Worm (Caenorhabditis elegans): Measurements from ENCODE around the gene F52E1.3.

The F52E1.3 gene

ce11 chrV:8394357-8394850 is at the start of gene F52E1.3, which contains the start of gene pho-6:
Gene F52E1.3 (plus strand): TSS chrV:8394800.
Gene pho-6 (minus strand): TSS chrV:8394457.
- TF ChIP-seq unc-62 (GFP tag; optimal IDR thresholded peaks at IDR 0.05) = no peak

ce11 chrV:8345436-8345835 is 49.2 kb upstream of the F52E1.3 start, which contains the start of gene C08D8.1:
Gene C08D8.1 (plus strand): TSS chrV:8345759.
- TF ChIP-seq unc-62 (GFP tag; optimal IDR thresholded peaks at IDR 0.05) = no peak

DNA sequence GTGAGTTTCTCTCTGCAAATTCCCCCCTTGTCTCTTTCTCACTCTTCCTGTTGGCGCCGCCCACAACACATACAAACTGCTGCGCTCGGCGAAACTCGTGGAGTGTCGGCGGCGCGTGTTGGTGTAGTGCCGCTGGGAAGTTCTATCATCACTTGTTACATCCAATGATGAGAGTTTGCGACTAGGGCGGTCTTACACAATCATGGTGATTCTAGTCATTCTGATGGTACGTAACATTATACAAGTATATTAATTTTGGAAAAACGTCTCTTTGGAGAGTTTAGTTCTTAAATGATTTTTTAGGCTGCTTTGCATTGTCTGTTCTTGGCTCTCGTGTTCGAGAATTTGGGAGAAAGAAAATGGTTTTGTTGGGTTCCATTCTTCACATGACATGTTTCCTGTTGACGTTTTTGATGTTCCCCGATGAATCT is 45.6 kb upstream of the F52E1.3 start:
- no peak for TF ChIP-seq unc-62 (GFP tag; optimal IDR thresholded peaks at IDR 0.05)

DNA sequence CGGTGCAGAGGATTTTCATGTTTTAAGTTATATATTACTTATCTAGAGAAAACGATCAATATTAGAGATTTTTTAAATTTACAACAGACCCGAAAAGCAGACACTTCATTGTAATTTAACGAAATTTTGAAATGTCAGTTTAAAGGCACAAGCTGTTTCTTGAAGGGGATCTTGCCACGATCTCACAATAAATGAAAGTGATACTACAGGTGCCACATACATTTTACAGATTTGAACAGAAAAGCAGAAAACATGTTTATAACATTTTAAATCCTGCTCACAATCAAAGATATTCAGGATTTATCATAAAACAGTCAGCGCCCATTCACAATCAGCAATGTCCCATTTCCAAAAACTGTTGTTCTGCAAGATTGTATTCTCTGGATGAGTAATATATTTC is 44.6 kb upstream of the F52E1.3 start:
- no peak for TF ChIP-seq unc-62 (GFP tag; optimal IDR thresholded peaks at IDR 0.05)

DNA sequence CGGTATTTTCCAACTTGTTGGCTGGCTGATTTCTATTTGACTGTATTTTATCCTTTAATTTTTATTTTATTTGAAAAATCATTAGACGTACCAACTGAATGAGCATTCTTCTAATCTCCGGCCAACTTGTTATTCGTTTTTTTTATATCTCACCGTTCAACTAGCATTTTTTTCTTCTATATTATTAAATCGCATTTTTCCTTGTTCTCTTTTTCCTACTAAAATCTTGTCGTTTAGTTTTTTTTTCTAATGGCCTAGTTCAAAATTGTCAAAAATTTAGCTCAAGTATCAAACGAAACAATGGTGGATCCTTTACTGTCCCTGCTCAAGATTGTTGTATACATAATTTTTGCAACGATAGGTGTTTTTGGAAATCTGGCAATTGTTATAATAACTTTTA is 43.2 kb upstream of the F52E1.3 start, which contains the start of gene srsx-22:
TSS of gene srsx-22 (plus strand) at position 301 of the 400 bp plus-strand sequence.
- TF ChIP-seq unc-62 (GFP tag; optimal IDR thresholded peaks at IDR 0.05) = no peak

DNA sequence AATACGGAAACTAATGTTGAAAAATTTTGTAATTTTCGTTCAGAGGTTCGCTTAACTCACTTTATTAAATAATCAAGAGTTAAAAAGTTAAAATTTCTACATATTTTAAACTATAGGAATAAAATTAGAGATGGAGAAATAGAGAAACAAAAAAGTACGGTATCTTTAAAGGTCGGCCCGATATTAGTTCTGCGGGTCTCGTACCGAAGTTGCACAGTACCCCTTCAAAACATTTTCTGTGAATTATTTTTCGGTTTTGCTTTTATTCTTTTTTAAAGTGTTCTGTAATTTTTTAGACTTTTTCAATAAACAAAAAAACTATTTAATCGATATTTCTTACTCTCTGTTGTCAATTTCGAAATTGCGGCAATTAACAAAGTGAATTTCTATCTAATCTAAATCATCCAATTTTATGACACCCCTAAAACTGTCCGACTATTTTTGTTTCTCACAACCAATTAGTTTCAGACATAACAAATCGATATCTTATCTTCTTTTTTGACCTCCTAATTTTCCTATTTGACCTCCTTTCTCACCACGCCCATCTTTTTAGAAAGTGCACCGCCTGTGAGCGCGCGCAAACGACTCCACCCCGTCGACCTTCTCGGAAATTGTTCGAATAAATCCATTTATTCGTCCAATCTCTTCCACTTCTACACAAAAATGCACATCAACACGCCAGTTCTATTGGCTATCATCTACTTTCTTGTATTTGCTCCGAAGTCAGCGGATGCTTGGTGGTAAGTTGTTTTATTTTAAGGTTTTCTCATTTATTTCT is 39.0 kb upstream of the F52E1.3 start, which contains the start of gene mom-2:
TSS of gene mom-2 (plus strand) at position 554 of the 778 bp plus-strand sequence.
- no peak for TF ChIP-seq unc-62 (GFP tag; optimal IDR thresholded peaks at IDR 0.05)

DNA sequence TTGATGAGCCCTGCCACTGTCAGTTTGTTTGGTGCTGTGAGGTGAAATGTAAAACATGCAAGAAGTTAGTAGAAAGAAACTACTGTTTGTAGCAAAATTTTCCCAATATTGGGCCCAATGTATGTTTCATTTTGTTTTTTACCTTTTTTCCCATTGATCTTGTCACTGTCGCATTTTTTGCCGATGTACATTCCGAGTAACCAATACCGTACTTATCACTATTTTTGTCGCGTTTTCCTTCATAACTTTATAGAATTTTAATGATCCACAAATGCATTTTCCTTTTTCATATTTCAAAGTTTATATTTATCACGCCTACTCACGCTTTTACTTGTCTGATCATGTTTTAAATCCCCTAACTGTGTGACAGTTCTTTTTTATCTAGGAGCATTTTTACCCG is 36.8 kb upstream of the F52E1.3 start:
- no peak for TF ChIP-seq unc-62 (GFP tag; optimal IDR thresholded peaks at IDR 0.05)

DNA sequence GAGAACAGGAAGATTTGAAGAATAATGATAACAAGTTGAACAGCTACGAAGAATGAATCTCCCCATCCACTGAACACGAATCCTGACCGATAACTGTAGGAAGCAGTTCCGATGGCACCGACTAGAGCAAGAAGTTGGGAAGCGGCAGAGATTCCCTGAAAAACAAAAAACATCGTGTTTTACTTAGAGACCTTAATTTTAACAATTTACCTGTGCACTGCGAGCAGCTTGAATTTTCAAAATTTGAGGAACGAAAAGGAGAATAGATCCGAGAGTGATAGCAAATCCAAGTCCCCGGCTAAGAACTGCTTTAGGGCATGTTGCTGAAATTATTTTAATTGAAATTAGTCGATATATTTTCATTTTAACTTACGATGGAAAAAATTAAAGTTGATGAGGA is 35.9 kb upstream of the F52E1.3 start:
- TF ChIP-seq unc-62 (GFP tag; optimal IDR thresholded peaks at IDR 0.05) = no peak

ce11 chrV:8359113-8359564 is 35.5 kb upstream of the F52E1.3 start, which contains the start of gene mpdu-1:
Gene mpdu-1 (minus strand): TSS chrV:8359163.
- no peak for TF ChIP-seq unc-62 (GFP tag; optimal IDR thresholded peaks at IDR 0.05)

DNA sequence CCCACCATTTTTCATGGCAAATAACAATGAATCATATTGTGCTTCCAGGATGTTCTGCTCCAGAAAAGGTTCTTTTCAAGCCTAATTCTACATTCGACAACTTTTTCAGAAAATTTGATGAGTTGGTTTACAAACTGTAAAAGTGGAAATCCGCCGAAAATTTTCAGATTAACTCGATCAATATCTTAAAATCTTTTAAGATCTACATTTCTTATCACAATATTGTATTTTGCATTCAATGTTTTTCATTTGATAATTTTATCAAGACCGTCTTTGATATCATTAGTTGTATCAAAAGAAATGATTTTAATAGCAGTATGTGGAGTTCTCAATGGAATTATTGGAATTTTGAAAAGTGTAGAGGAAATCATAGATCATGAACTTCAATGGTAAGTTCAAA is 34.8 kb upstream of the F52E1.3 start, which contains the start of gene F38E1.6:
TSS of gene F38E1.6 (plus strand) at position 301 of the 400 bp plus-strand sequence.
- TF ChIP-seq unc-62 (GFP tag; optimal IDR thresholded peaks at IDR 0.05) = no peak

- no peak for TF ChIP-seq unc-62 (GFP tag; optimal IDR thresholded peaks at IDR 0.05)
These were observed 23.9 kb upstream of the F52E1.3 start, which contains the start of gene gpa-2 for ce11 chrV:8370705-8371104. Gene gpa-2 (plus strand): TSS chrV:8371005.

DNA sequence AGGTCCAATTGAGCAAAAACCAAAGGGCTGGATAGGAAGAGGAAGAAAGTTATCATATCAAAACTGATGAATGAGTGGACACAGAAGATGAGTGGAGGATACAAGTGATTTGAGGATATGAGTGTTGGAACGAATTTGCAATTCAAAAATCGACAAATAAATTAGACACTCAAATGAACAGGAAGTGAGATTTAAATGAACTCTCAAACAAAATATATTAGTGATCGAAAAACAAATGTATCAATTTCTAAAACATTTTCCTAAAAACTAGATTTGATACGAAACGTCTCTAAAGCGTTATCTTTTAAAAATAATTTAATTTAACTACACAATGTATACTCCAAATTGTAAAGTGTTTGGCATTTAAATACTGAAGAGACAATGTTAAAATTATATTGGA is 19.2 kb upstream of the F52E1.3 start, which contains the start of gene F38E1.10:
TSS of gene F38E1.10 (minus strand) at position 101 of the 400 bp plus-strand sequence.
- TF ChIP-seq unc-62 (GFP tag; optimal IDR thresholded peaks at IDR 0.05) = no peak

DNA sequence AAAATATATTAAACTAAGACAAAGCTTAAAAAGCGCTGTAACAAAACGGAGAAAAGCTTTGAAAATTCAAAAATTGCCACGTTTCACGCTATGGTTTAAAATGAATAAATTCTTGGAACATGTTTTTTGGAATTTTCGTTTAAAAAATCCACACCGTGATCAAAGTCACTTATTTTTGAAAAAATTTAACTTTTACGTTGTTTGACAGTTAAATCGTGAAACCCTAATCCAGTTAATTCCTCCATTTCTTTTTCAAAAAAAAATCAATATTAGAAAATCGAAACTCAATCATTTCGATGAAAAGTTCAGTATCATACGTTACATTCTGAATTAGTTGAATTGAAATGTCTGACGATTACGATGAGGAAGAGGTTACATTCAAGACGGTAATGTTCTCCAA is 18.8 kb upstream of the F52E1.3 start, which contains the start of gene F38E1.3:
TSS of gene F38E1.3 (plus strand) at position 301 of the 400 bp plus-strand sequence.
- TF ChIP-seq unc-62 (GFP tag; optimal IDR thresholded peaks at IDR 0.05) = no peak

- no peak for TF ChIP-seq unc-62 (GFP tag; optimal IDR thresholded peaks at IDR 0.05)
These were observed 15.4 kb upstream of the F52E1.3 start, which contains the start of gene F52E1.5 for ce11 chrV:8379206-8379605. Gene F52E1.5 (plus strand): TSS chrV:8379506.

ce11 chrV:8380076-8380475 is 14.5 kb upstream of the F52E1.3 start:
- TF ChIP-seq unc-62 (GFP tag; optimal IDR thresholded peaks at IDR 0.05) = no peak

ce11 chrV:8383716-8384115 is 10.9 kb upstream of the F52E1.3 start, which contains the start of gene F52E1.14:
Gene F52E1.14 (plus strand): TSS chrV:8383922.
- no peak for TF ChIP-seq unc-62 (GFP tag; optimal IDR thresholded peaks at IDR 0.05)

Data from whole organism, dauer.